Worm (Caenorhabditis elegans) whole organism, young adult: ENCODE results near the gene F40G9.5.

Experiments used
- bed-2 ChIP-seq: fragments of 200-800 bp; sonication (Bioruptor generic); IDR thresholded peaks from 2 replicates; pipeline ENCODE4 v1.3.6; 2022; ENCODE audit warnings: missing genetic modification reagents, missing genetic modification characterization, missing compliant biosample characterization
- cebp-2 ChIP-seq: fragments of 200-800 bp; sonication (Bioruptor generic); IDR thresholded peaks from 2 replicates; pipeline ENCODE4 v1.3.6; 2022; ENCODE audit warnings: missing genetic modification characterization, missing compliant biosample characterization
- ceh-27 ChIP-seq: fragments of 200-800 bp; sonication (Bioruptor generic); optimal IDR thresholded peaks from 2 replicates; lab custom pipeline; 2018; ENCODE audit warnings: mild to moderate bottlenecking, missing genetic modification characterization, moderate library complexity, missing compliant biosample characterization
- hlh-12 ChIP-seq: sonication (generic microtip); optimal IDR thresholded peaks from 2 replicates; lab custom pipeline; 2016; ENCODE audit warnings: missing genetic modification characterization, missing compliant biosample characterization
- unc-62 ChIP-seq: fragments of 150-350 bp; optimal IDR thresholded peaks from 2 replicates; lab custom pipeline; 2014; ENCODE audit warnings: missing biosample characterization, missing genetic modification reagents, missing genetic modification characterization
- ztf-26 ChIP-seq: sonication (generic microtip); optimal IDR thresholded peaks from 2 replicates; lab custom pipeline; 2017; ENCODE audit warnings: missing genetic modification characterization, missing compliant biosample characterization

ce11 chrIII:209695-210091, 28.6 kb downstream of the F40G9.5 start, which contains the start of gene klp-20:
- TF ChIP-seq bed-2 (GFP tag; lab: Robert Waterston, UW) (no peak), hlh-12 (tag; lab: Kevin White, UChicago) (no peak), unc-62 (no peak), cebp-2 (GFP tag; lab: Robert Waterston, UW) (no peak), ceh-27 (GFP tag; lab: Kevin White, UChicago) (no peak), ztf-26 (tag; lab: Kevin White, UChicago) (no peak)
